Fruit fly (Drosophila melanogaster) whole organism, prepupa: ENCODE data around the gene CG43049.

Experiments used
- Blimp-1 ChIP-seq: fragments of 200-800 bp; sonication (Bioruptor generic); optimal IDR thresholded peaks from 3 replicates; lab custom pipeline; 2017; ENCODE audit warnings: missing biosample characterization, missing genetic modification characterization, mild to moderate bottlenecking, moderate library complexity, missing genetic modification reagents
- CG10631 ChIP-seq: fragments of 200-800 bp; sonication (Bioruptor generic); optimal IDR thresholded peaks from 2 replicates; lab custom pipeline; 2016; ENCODE audit warnings: missing biosample characterization, missing genetic modification characterization
- CG11294 ChIP-seq: fragments of 200-800 bp; sonication (Bioruptor generic); IDR thresholded peaks from 2 replicates; pipeline ENCODE4 v1.3.6; 2022; ENCODE audit warnings: missing biosample characterization, missing genetic modification characterization
- CG11902 ChIP-seq: fragments of 200-800 bp; sonication (Bioruptor generic); optimal IDR thresholded peaks from 3 replicates; lab custom pipeline; 2016; ENCODE audit warnings: missing biosample characterization, missing genetic modification characterization
- CG15336 ChIP-seq: fragments of 200-800 bp; sonication (Bioruptor generic); IDR thresholded peaks from 2 replicates; pipeline ENCODE4 v1.3.6; 2022; ENCODE audit warnings: missing biosample characterization, missing genetic modification characterization
- CG1621 ChIP-seq: fragments of 200-800 bp; sonication (Bioruptor generic); optimal IDR thresholded peaks from 3 replicates; lab custom pipeline; 2018; ENCODE audit warnings: missing biosample characterization, mild to moderate bottlenecking, missing genetic modification characterization
- CG31627 ChIP-seq: fragments of 200-800 bp; sonication (Bioruptor generic); optimal IDR thresholded peaks from 3 replicates; lab custom pipeline; 2016; ENCODE audit warnings: missing biosample characterization, missing genetic modification characterization
- CG32006 ChIP-seq: fragments of 200-800 bp; sonication (Bioruptor generic); optimal IDR thresholded peaks from 3 replicates; lab custom pipeline; 2017; ENCODE audit warnings: missing biosample characterization, mild to moderate bottlenecking, missing genetic modification characterization
- CG3919 ChIP-seq: fragments of 200-800 bp; sonication (Bioruptor generic); optimal IDR thresholded peaks from 3 replicates; lab custom pipeline; 2016; ENCODE audit warnings: missing biosample characterization, missing genetic modification characterization
- CG4318 ChIP-seq: fragments of 200-800 bp; sonication (Bioruptor generic); optimal IDR thresholded peaks from 3 replicates; lab custom pipeline; 2017; ENCODE audit warnings: missing biosample characterization, mild to moderate bottlenecking, missing genetic modification characterization
- CG6163 ChIP-seq: fragments of 200-800 bp; sonication (Bioruptor generic); IDR thresholded peaks from 3 replicates; pipeline ENCODE4 v1.3.6; 2022; ENCODE audit warnings: missing biosample characterization, missing genetic modification characterization
- CG6276 ChIP-seq: fragments of 200-800 bp; sonication (Bioruptor generic); optimal IDR thresholded peaks from 2 replicates; lab custom pipeline; 2017; ENCODE audit warnings: missing biosample characterization, mild to moderate bottlenecking, missing genetic modification characterization
- CG6808 ChIP-seq: fragments of 200-800 bp; sonication (Bioruptor generic); optimal IDR thresholded peaks from 3 replicates; lab custom pipeline; 2017; ENCODE audit warnings: missing biosample characterization, missing genetic modification characterization, mild to moderate bottlenecking, moderate library complexity, missing genetic modification reagents
- CG6854 ChIP-seq: fragments of 200-800 bp; sonication (Bioruptor generic); optimal IDR thresholded peaks from 2 replicates; lab custom pipeline; 2017; ENCODE audit warnings: missing biosample characterization, mild to moderate bottlenecking, missing genetic modification characterization
- CG7368 ChIP-seq: fragments of 200-800 bp; sonication (Bioruptor generic); optimal IDR thresholded peaks from 3 replicates; lab custom pipeline; 2016; ENCODE audit warnings: missing biosample characterization, missing genetic modification characterization
- CG8632 ChIP-seq: fragments of 200-800 bp; sonication (Bioruptor generic); optimal IDR thresholded peaks from 3 replicates; lab custom pipeline; 2016; ENCODE audit warnings: missing biosample characterization, missing genetic modification characterization
- CG9139 ChIP-seq: fragments of 200-800 bp; sonication (Bioruptor generic); optimal IDR thresholded peaks from 3 replicates; lab custom pipeline; 2017; ENCODE audit warnings: missing biosample characterization, mild to moderate bottlenecking, missing genetic modification characterization
- Eip75B ChIP-seq: fragments of 200-800 bp; sonication (Bioruptor generic); optimal IDR thresholded peaks from 3 replicates; lab custom pipeline; 2016; ENCODE audit warnings: missing biosample characterization, missing genetic modification characterization
- Eip78C ChIP-seq: fragments of 200-800 bp; sonication (Bioruptor generic); peaks from one replicate; lab custom pipeline; 2016; ENCODE audit warnings: missing biosample characterization, missing genetic modification characterization
- Eip93F ChIP-seq: fragments of 200-800 bp; sonication (Bioruptor generic); optimal IDR thresholded peaks from 2 replicates; lab custom pipeline; 2016; ENCODE audit warnings: missing biosample characterization, mild to moderate bottlenecking, missing genetic modification characterization
- Ets21C ChIP-seq: fragments of 200-800 bp; sonication (Bioruptor generic); optimal IDR thresholded peaks from 3 replicates; lab custom pipeline; 2016; ENCODE audit warnings: missing biosample characterization, missing genetic modification characterization
- Ets96B ChIP-seq: fragments of 200-800 bp; optimal IDR thresholded peaks from 2 replicates; lab custom pipeline; 2019; ENCODE audit warnings: missing biosample characterization, mild to moderate bottlenecking, missing genetic modification characterization, moderate library complexity
- Hr38 ChIP-seq: sonication (Bioruptor generic); optimal IDR thresholded peaks from 2 replicates; lab custom pipeline; 2016; ENCODE audit warnings: missing biosample characterization, missing genetic modification characterization
- Lpt ChIP-seq: fragments of 200-800 bp; sonication (Bioruptor generic); optimal IDR thresholded peaks from 3 replicates; lab custom pipeline; 2016; ENCODE audit warnings: missing biosample characterization, missing genetic modification characterization
- OdsH ChIP-seq: fragments of 200-800 bp; sonication (Bioruptor generic); optimal IDR thresholded peaks from 3 replicates; lab custom pipeline; 2016; ENCODE audit warnings: missing biosample characterization, missing genetic modification characterization
- Smox ChIP-seq: fragments of 200-800 bp; sonication (Bioruptor generic); optimal IDR thresholded peaks from 3 replicates; lab custom pipeline; 2016; ENCODE audit warnings: missing biosample characterization, missing genetic modification characterization
- Sox14 ChIP-seq: fragments of 200-800 bp; sonication (Bioruptor generic); optimal IDR thresholded peaks from 3 replicates; lab custom pipeline; 2016; ENCODE audit warnings: missing biosample characterization, missing genetic modification characterization
- Sox15 ChIP-seq: fragments of 200-800 bp; sonication (Bioruptor generic); optimal IDR thresholded peaks from 3 replicates; lab custom pipeline; 2016; ENCODE audit warnings: missing biosample characterization, missing genetic modification characterization
- dac ChIP-seq: fragments of 200-800 bp; sonication (Bioruptor generic); optimal IDR thresholded peaks from 2 replicates; lab custom pipeline; 2017; ENCODE audit warnings: missing biosample characterization, mild to moderate bottlenecking, missing genetic modification characterization
- dsx ChIP-seq: fragments of 200-800 bp; optimal IDR thresholded peaks from 3 replicates; lab custom pipeline; 2019; ENCODE audit warnings: missing biosample characterization, mild to moderate bottlenecking, missing genetic modification characterization, moderate library complexity; ENCODE audit not compliant: poor library complexity, severe bottlenecking
- eg ChIP-seq: fragments of 200-800 bp; sonication (Bioruptor generic); IDR thresholded peaks from 3 replicates; pipeline ENCODE4 v1.3.6; 2022; ENCODE audit warnings: missing biosample characterization, missing genetic modification characterization
- esn ChIP-seq: fragments of 200-800 bp; sonication (Bioruptor generic); optimal IDR thresholded peaks from 2 replicates; lab custom pipeline; 2016; ENCODE audit warnings: missing biosample characterization, mild to moderate bottlenecking, missing genetic modification characterization, moderate library complexity
- fd85E ChIP-seq: fragments of 200-800 bp; sonication (Bioruptor generic); optimal IDR thresholded peaks from 3 replicates; lab custom pipeline; 2016; ENCODE audit warnings: missing biosample characterization, missing genetic modification characterization
- fkh ChIP-seq: fragments of 200-800 bp; sonication (Bioruptor generic); optimal IDR thresholded peaks from 3 replicates; lab custom pipeline; 2017; ENCODE audit warnings: missing biosample characterization, mild to moderate bottlenecking, missing genetic modification characterization, moderate library complexity
- net ChIP-seq: fragments of 200-800 bp; sonication (Bioruptor generic); optimal IDR thresholded peaks from 3 replicates; lab custom pipeline; 2016; ENCODE audit warnings: missing biosample characterization, missing genetic modification characterization
- pdm3 ChIP-seq: fragments of 200-800 bp; sonication (Bioruptor generic); optimal IDR thresholded peaks from 3 replicates; lab custom pipeline; 2016; ENCODE audit warnings: missing biosample characterization, missing genetic modification characterization
- spab ChIP-seq: fragments of 200-800 bp; sonication (Bioruptor generic); optimal IDR thresholded peaks from 2 replicates; lab custom pipeline; 2017; ENCODE audit warnings: missing biosample characterization, mild to moderate bottlenecking, missing genetic modification characterization, missing genetic modification reagents
- svp ChIP-seq: fragments of 200-800 bp; sonication (Bioruptor generic); peaks from one replicate; lab custom pipeline; 2016; ENCODE audit warnings: missing biosample characterization, missing genetic modification characterization
- topi ChIP-seq: fragments of 200-800 bp; sonication (Bioruptor generic); optimal IDR thresholded peaks from 3 replicates; lab custom pipeline; 2016; ENCODE audit warnings: missing biosample characterization, missing genetic modification characterization
- vri ChIP-seq: fragments of 200-800 bp; sonication (Bioruptor generic); optimal IDR thresholded peaks from 3 replicates; lab custom pipeline; 2016; ENCODE audit warnings: missing biosample characterization, mild to moderate bottlenecking, missing genetic modification characterization

CG43049 gene

DNA sequence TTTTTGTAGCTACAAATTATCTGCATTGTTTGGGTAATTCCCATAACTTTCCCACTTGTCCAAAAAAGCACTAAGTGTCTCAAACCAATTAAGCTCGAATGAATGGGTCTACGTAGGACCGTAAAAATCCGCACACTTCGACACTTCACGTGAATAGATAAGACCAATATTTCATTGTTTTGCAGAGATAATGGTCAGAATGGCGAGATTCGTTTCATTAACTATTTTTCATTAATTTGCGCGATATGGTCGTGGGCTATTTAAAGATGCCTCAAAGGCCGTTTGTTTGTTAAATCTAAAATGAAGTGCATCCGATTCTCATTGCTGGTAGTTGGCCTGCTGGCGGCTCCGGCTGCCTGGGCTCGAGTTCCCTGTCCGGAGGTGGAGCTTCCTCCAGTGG, 7.6 kb upstream of the CG43049 start, which contains the start of gene CG6839:
TSS of gene CG6839 (plus strand) at position 301 of the 400 bp plus-strand sequence.
- no peak for TF ChIP-seq esn (GFP tag; lab: Kevin White, UChicago)
- no peak for TF ChIP-seq CG31627 (GFP tag; lab: Kevin White, UChicago)
- no peak for TF ChIP-seq CG6854 (GFP tag; lab: Kevin White, UChicago)
- no peak for TF ChIP-seq Hr38
- TF ChIP-seq Smox (GFP tag; lab: Kevin White, UChicago), result no peak
- no peak for TF ChIP-seq eg
- TF ChIP-seq fkh (GFP tag; lab: Kevin White, UChicago), result no peak
- TF ChIP-seq pdm3 (GFP tag; lab: Kevin White, UChicago), result no peak
- TF ChIP-seq Eip75B, result no peak
- no peak for TF ChIP-seq Ets96B
- no peak for TF ChIP-seq CG8632 (GFP tag; lab: Kevin White, UChicago)
- no peak for TF ChIP-seq Sox15 (GFP tag; lab: Kevin White, UChicago)
- no peak for TF ChIP-seq CG32006
- no peak for TF ChIP-seq CG6163
- TF ChIP-seq CG4318 (GFP tag; lab: Kevin White, UChicago), result no peak
- TF ChIP-seq dac (GFP tag; lab: Kevin White, UChicago), result no peak
- TF ChIP-seq spab (GFP tag; lab: Kevin White, UChicago), result no peak

DNA sequence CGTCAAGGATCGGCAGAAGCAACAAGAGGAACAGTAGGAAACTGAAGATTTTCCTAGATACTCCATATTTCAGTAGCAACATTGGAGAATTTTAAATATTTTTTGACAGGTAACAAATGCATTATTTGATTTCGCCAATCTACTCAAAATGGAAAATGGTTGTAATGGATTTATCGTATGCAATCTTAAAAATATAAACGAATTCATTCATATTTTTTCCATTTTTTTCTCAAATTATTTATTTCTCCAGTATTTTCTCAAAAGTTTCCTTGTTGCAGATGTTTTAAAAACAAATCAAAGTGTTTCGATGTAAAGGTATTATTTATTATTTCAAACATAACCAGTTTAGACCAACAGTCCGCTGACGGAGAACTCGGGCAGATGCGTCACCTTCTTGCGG, 4.7 kb upstream of the CG43049 start, which contains the start of gene CG18223:
TSS of gene CG18223 (minus strand) at position 101 of the 400 bp plus-strand sequence.
- TF ChIP-seq CG4318 (GFP tag; lab: Kevin White, UChicago), result no peak
- TF ChIP-seq Blimp-1, result no peak
- TF ChIP-seq pdm3 (GFP tag; lab: Kevin White, UChicago), result no peak
- no peak for TF ChIP-seq CG10631 (GFP tag; lab: Kevin White, UChicago)
- no peak for TF ChIP-seq Eip78C (GFP tag; lab: Kevin White, UChicago)
- TF ChIP-seq vri, result no peak
- no peak for TF ChIP-seq CG3919 (GFP tag; lab: Kevin White, UChicago)
- no peak for TF ChIP-seq Sox14 (GFP tag; lab: Kevin White, UChicago)
- TF ChIP-seq dsx (GFP tag; lab: Kevin White, UChicago), result no peak
- TF ChIP-seq Eip93F (GFP tag; lab: Kevin White, UChicago), result no peak
- TF ChIP-seq svp (GFP tag; lab: Kevin White, UChicago), result no peak
- TF ChIP-seq CG7368 (GFP tag; lab: Kevin White, UChicago), result no peak
- no peak for TF ChIP-seq CG31627 (GFP tag; lab: Kevin White, UChicago)
- no peak for TF ChIP-seq eg
- no peak for TF ChIP-seq CG6808 (GFP tag; lab: Kevin White, UChicago)
- TF ChIP-seq Ets21C, result no peak
- no peak for TF ChIP-seq topi
- TF ChIP-seq CG1621, result no peak
- TF ChIP-seq net, result no peak

DNA sequence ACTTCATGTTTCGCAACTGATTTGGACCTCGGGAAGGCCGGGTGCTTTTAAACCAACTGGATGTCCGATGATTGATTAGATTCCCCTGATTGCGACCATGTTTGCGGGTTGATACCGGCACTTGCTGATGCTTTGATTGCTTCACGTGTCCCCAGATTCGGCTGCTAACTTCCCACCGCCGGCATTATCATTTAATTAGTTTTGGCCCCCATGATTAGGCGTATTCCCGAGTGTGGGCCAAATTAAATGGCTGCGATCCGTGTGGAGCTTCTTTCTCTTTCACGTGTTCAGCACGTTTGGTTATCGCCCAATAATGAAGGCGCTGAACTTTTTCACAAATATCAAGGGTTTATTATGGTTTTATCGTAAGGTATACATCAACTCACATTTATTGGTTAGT, 2.8 kb upstream of the CG43049 start, which contains the start of gene CG3819:
TSS of gene CG3819 (minus strand) at position 23 of the 400 bp plus-strand sequence.
- no peak for TF ChIP-seq CG4318 (GFP tag; lab: Kevin White, UChicago)
- no peak for TF ChIP-seq CG9139 (GFP tag; lab: Kevin White, UChicago)
- TF ChIP-seq svp (GFP tag; lab: Kevin White, UChicago), result no peak
- no peak for TF ChIP-seq CG11902 (GFP tag; lab: Kevin White, UChicago)
- no peak for TF ChIP-seq pdm3 (GFP tag; lab: Kevin White, UChicago)
- TF ChIP-seq CG15336 (GFP tag; lab: Robert Waterston, UW), result no peak

DNA sequence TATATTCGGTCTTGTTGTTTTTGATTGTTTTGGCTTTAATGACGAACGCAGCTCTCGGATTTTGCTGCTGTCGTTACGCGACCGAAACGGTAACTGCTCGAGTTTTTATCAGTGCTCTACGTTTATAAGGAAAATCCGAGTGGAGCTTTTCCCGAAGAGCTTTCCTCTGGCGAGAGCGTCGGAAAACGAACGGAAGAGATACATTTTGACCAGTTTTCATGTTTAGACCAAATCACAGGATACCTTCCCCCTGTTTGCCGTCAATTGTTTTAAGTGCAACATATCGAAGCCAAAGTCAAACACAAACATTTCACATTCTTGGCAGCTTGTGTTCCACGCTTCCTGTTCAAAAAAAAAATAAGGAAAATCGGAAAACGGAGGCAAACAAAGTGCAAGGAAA, 21.0 kb downstream of the CG43049 start, which contains the start of gene CG32204:
TSS of gene CG32204 (minus strand) at position 101 of the 400 bp plus-strand sequence.
- no peak for TF ChIP-seq CG3919 (GFP tag; lab: Kevin White, UChicago)
- no peak for TF ChIP-seq fd85E (GFP tag; lab: Kevin White, UChicago)
- TF ChIP-seq OdsH, result no peak
- no peak for TF ChIP-seq CG15336 (GFP tag; lab: Robert Waterston, UW)
- TF ChIP-seq CG11294 (GFP tag; lab: Robert Waterston, UW), result no peak
- TF ChIP-seq CG8632 (GFP tag; lab: Kevin White, UChicago), result no peak
- TF ChIP-seq Lpt (GFP tag; lab: Kevin White, UChicago), result no peak
- TF ChIP-seq Sox15 (GFP tag; lab: Kevin White, UChicago), result no peak
- no peak for TF ChIP-seq CG6276 (GFP tag; lab: Kevin White, UChicago)
- no peak for TF ChIP-seq CG6163
- no peak for TF ChIP-seq eg
